Worm (Caenorhabditis elegans) whole organism, young adult: Measurements from ENCODE around the gene nhr-269.

Experiments
- B0035.1 ChIP-seq: sonication (generic microtip); optimal IDR thresholded peaks from 2 replicates; lab custom pipeline; 2016; ENCODE audit warnings: missing genetic modification characterization, mild to moderate bottlenecking, missing compliant biosample characterization, missing genotype, missing genetic modification reagents
- C06A6.2 ChIP-seq: fragments of 200-800 bp; sonication (Bioruptor generic); conservative IDR thresholded peaks from 2 replicates; pipeline ENCODE4 v1.3.6; 2022; ENCODE audit warnings: missing genetic modification characterization, missing compliant biosample characterization
- C17E4.6 ChIP-seq: fragments of 200-800 bp; sonication (Bioruptor generic); IDR thresholded peaks from 2 replicates; pipeline ENCODE4 v1.3.6; 2022; ENCODE audit warnings: missing genetic modification reagents, missing genetic modification characterization, missing compliant biosample characterization
- F49E8.2 ChIP-seq: sonication (generic microtip); optimal IDR thresholded peaks from 3 replicates; lab custom pipeline; 2017; ENCODE audit warnings: missing genetic modification characterization, mild to moderate bottlenecking, missing compliant biosample characterization, antibody characterized with exemption, moderate library complexity; ENCODE audit not compliant: insufficient read depth
- F52B5.7 ChIP-seq: sonication (generic microtip); optimal IDR thresholded peaks from 2 replicates; lab custom pipeline; 2016; ENCODE audit warnings: mild to moderate bottlenecking, missing genetic modification characterization, missing compliant biosample characterization
- F57C9.4 ChIP-seq: sonication (generic microtip); optimal IDR thresholded peaks from 2 replicates; lab custom pipeline; 2017; ENCODE audit warnings: mild to moderate bottlenecking, missing genetic modification characterization, missing compliant biosample characterization
- T26A5.8 ChIP-seq: sonication (generic microtip); optimal IDR thresholded peaks from 2 replicates; lab custom pipeline; 2016; ENCODE audit warnings: missing genetic modification characterization, missing compliant biosample characterization
- Y53F4B.3 ChIP-seq: fragments of 200-800 bp; sonication (Bioruptor generic); IDR thresholded peaks from 2 replicates; pipeline ENCODE4 v1.3.6; 2022; ENCODE audit warnings: missing genetic modification reagents, missing genetic modification characterization, missing compliant biosample characterization
- Y53G8AR.9 ChIP-seq: fragments of 200-800 bp; sonication (Bioruptor generic); conservative IDR thresholded peaks from 2 replicates; pipeline ENCODE4 v1.3.6; 2022; ENCODE audit warnings: missing genetic modification reagents, missing genetic modification characterization, missing compliant biosample characterization
- Y67H2A.10 ChIP-seq: fragments of 200-800 bp; sonication (Bioruptor generic); conservative IDR thresholded peaks from 2 replicates; pipeline ENCODE4 v1.3.6; 2022; ENCODE audit warnings: missing genetic modification reagents, missing genetic modification characterization, missing compliant biosample characterization
- Y95B8A.8 ChIP-seq: fragments of 200-800 bp; sonication (Bioruptor generic); IDR thresholded peaks from 2 replicates; pipeline ENCODE4 v1.3.6; 2022; ENCODE audit warnings: missing genetic modification reagents, missing genetic modification characterization, missing compliant biosample characterization
- akir-1 ChIP-seq: fragments of 200-800 bp; sonication (Bioruptor generic); optimal IDR thresholded peaks from 2 replicates; lab custom pipeline; 2018; ENCODE audit warnings: mild to moderate bottlenecking, missing genetic modification characterization, moderate library complexity, missing compliant biosample characterization
- ama-1 ChIP-seq, 3 experiments: fragments of 150-350 bp in 1 of 3; sonication (generic microtip) in 2 of 3; optimal IDR thresholded peaks; 2 replicates each; lab custom pipeline; 2014 to 2018; ENCODE audit warnings: missing biosample characterization in 2 of 3, missing genetic modification characterization in 2 of 3, missing genetic modification reagents in 2 of 3
- aptf-3 ChIP-seq: fragments of 200-800 bp; sonication (Bioruptor generic); IDR thresholded peaks from 2 replicates; pipeline ENCODE4 v1.3.6; 2022; ENCODE audit warnings: missing genetic modification characterization, missing compliant biosample characterization
- attf-3 ChIP-seq: fragments of 200-800 bp; sonication (Bioruptor generic); conservative IDR thresholded peaks from 2 replicates; pipeline ENCODE4 v1.3.6; 2022; ENCODE audit warnings: missing genetic modification reagents, missing genetic modification characterization, missing compliant biosample characterization
- cebp-1 ChIP-seq, 2 experiments: fragments of 200-800 bp in 1 of 2; sonication (Bioruptor generic) in 1 of 2; sonication (generic microtip) in 1 of 2; IDR thresholded peaks in 1 of 2; optimal IDR thresholded peaks in 1 of 2; 2 replicates each; pipeline versions ENCODE4 v1.3.6 to Lab custom; 2017 to 2022; ENCODE audit warnings: missing compliant biosample characterization in 2 of 2, missing genetic modification characterization in 2 of 2, mild to moderate bottlenecking in 1 of 2, missing genetic modification reagents in 1 of 2, moderate library complexity in 1 of 2
- cebp-2 ChIP-seq: fragments of 200-800 bp; sonication (Bioruptor generic); IDR thresholded peaks from 2 replicates; pipeline ENCODE4 v1.3.6; 2022; ENCODE audit warnings: missing genetic modification characterization, missing compliant biosample characterization
- ceh-79 ChIP-seq: sonication (generic microtip); optimal IDR thresholded peaks from 2 replicates; lab custom pipeline; 2017; ENCODE audit warnings: mild to moderate bottlenecking, missing genetic modification characterization, missing compliant biosample characterization
- ceh-91 ChIP-seq: fragments of 200-800 bp; sonication (Bioruptor generic); IDR thresholded peaks from 2 replicates; pipeline ENCODE4 v1.3.6; 2022; ENCODE audit warnings: missing genetic modification reagents, missing genetic modification characterization, missing compliant biosample characterization
- dpl-1 ChIP-seq: fragments of 150-350 bp; optimal IDR thresholded peaks from 2 replicates; lab custom pipeline; 2014; ENCODE audit warnings: missing biosample characterization, missing genetic modification reagents, missing genetic modification characterization
- egl-18 ChIP-seq: fragments of 200-800 bp; sonication (Bioruptor generic); IDR thresholded peaks from 2 replicates; pipeline ENCODE4 v1.3.6; 2022; ENCODE audit warnings: missing genetic modification reagents, missing genetic modification characterization, missing compliant biosample characterization
- ekl-4 ChIP-seq: fragments of 200-800 bp; sonication (Bioruptor generic); IDR thresholded peaks from 2 replicates; pipeline ENCODE4 v1.3.6; 2022; ENCODE audit warnings: missing genetic modification reagents, missing genetic modification characterization, missing compliant biosample characterization
- ets-4 ChIP-seq: fragments of 200-800 bp; sonication (Bioruptor generic); optimal IDR thresholded peaks from 2 replicates; lab custom pipeline; 2018; ENCODE audit warnings: mild to moderate bottlenecking, missing genetic modification characterization, missing compliant biosample characterization
- gei-17 ChIP-seq: fragments of 200-800 bp; sonication (Bioruptor generic); optimal IDR thresholded peaks from 2 replicates; lab custom pipeline; 2018; ENCODE audit warnings: mild to moderate bottlenecking, missing genetic modification characterization, missing compliant biosample characterization
- hmg-1.2 ChIP-seq: fragments of 200-800 bp; sonication (Bioruptor generic); IDR thresholded peaks from 2 replicates; pipeline ENCODE4 v1.3.6; 2022; ENCODE audit warnings: missing genetic modification reagents, missing genetic modification characterization, missing compliant biosample characterization
- hmg-20 ChIP-seq: fragments of 200-800 bp; sonication (Bioruptor generic); IDR thresholded peaks from 2 replicates; pipeline ENCODE4 v1.3.6; 2022; ENCODE audit warnings: missing genetic modification reagents, missing genetic modification characterization, missing compliant biosample characterization
- lag-1 ChIP-seq: fragments of 200-800 bp; sonication (Bioruptor generic); IDR thresholded peaks from 2 replicates; pipeline ENCODE4 v1.3.6; 2022; ENCODE audit warnings: missing genetic modification reagents, missing genetic modification characterization, missing compliant biosample characterization
- let-526 ChIP-seq: fragments of 200-800 bp; sonication (Bioruptor generic); IDR thresholded peaks from 2 replicates; pipeline ENCODE4 v1.3.6; 2022; ENCODE audit warnings: missing genetic modification reagents, missing genetic modification characterization, missing compliant biosample characterization
- lin-26 ChIP-seq: fragments of 200-800 bp; sonication (Bioruptor generic); IDR thresholded peaks from 2 replicates; pipeline ENCODE4 v1.3.6; 2022; ENCODE audit warnings: missing genetic modification reagents, missing genetic modification characterization, missing compliant biosample characterization
- lin-54 ChIP-seq: fragments of 200-800 bp; sonication (Bioruptor generic); optimal IDR thresholded peaks from 2 replicates; lab custom pipeline; 2018; ENCODE audit warnings: mild to moderate bottlenecking, missing genetic modification characterization, missing compliant biosample characterization
- lsy-27 ChIP-seq: sonication (generic microtip); optimal IDR thresholded peaks from 2 replicates; lab custom pipeline; 2017; ENCODE audit warnings: missing genetic modification characterization, mild to moderate bottlenecking, missing compliant biosample characterization, antibody characterized with exemption, missing genotype, borderline replicate concordance; ENCODE audit not compliant: insufficient read depth
- madf-10 ChIP-seq: sonication (generic microtip); optimal IDR thresholded peaks from 2 replicates; lab custom pipeline; 2016; ENCODE audit warnings: mild to moderate bottlenecking, missing genetic modification characterization, missing compliant biosample characterization
- mxl-1 ChIP-seq: sonication (generic microtip); optimal IDR thresholded peaks from 2 replicates; lab custom pipeline; 2016; ENCODE audit warnings: missing genetic modification characterization, missing compliant biosample characterization
- nfyb-1 ChIP-seq: fragments of 200-800 bp; sonication (Bioruptor generic); IDR thresholded peaks from 2 replicates; pipeline ENCODE4 v1.3.6; 2022; ENCODE audit warnings: missing genetic modification reagents, missing genetic modification characterization, missing compliant biosample characterization
- nhr-120 ChIP-seq: fragments of 200-800 bp; sonication (Bioruptor generic); IDR thresholded peaks from 2 replicates; pipeline ENCODE4 v1.3.6; 2022; ENCODE audit warnings: missing genetic modification characterization, missing compliant biosample characterization
- nhr-80 ChIP-seq: sonication (generic microtip); optimal IDR thresholded peaks from 2 replicates; lab custom pipeline; 2016; ENCODE audit warnings: missing genetic modification characterization, missing compliant biosample characterization
- nhr-90 ChIP-seq: sonication (generic microtip); optimal IDR thresholded peaks from 2 replicates; lab custom pipeline; 2016; ENCODE audit warnings: missing genotype, mild to moderate bottlenecking, missing genetic modification characterization, missing compliant biosample characterization
- pha-4 ChIP-seq: fragments of 150-350 bp; sonication (generic microtip); optimal IDR thresholded peaks from 2 replicates; lab custom pipeline; 2014; ENCODE audit warnings: missing biosample characterization, missing genetic modification reagents, missing genetic modification characterization
- sdz-38 ChIP-seq: sonication (generic microtip); optimal IDR thresholded peaks from 2 replicates; lab custom pipeline; 2016; ENCODE audit warnings: missing genotype, missing genetic modification characterization, missing compliant biosample characterization
- snpc-1.3 ChIP-seq: sonication (generic microtip); optimal IDR thresholded peaks from 2 replicates; lab custom pipeline; 2017; ENCODE audit warnings: missing genetic modification characterization, mild to moderate bottlenecking, missing compliant biosample characterization, antibody characterized with exemption, moderate library complexity, missing genotype, missing genetic modification reagents; ENCODE audit not compliant: insufficient read depth
- snpc-4 ChIP-seq, 5 experiments: fragments of 150-350 bp in 1 of 5; sonication (generic microtip) in 4 of 5; optimal IDR thresholded peaks; 2 replicates each; lab custom pipeline; 2014 to 2018; ENCODE audit warnings: missing genetic modification characterization in 5 of 5, missing biosample characterization in 3 of 5, antibody characterized with exemption in 2 of 5, mild to moderate bottlenecking in 2 of 5, missing compliant biosample characterization in 2 of 5, missing genotype in 2 of 5, moderate library complexity in 2 of 5, missing genetic modification reagents in 1 of 5
- somi-1 ChIP-seq: fragments of 200-800 bp; sonication (Bioruptor generic); optimal IDR thresholded peaks from 2 replicates; lab custom pipeline; 2018; ENCODE audit warnings: mild to moderate bottlenecking, missing genetic modification characterization, missing compliant biosample characterization
- unc-62 ChIP-seq: fragments of 150-350 bp; optimal IDR thresholded peaks from 2 replicates; lab custom pipeline; 2014; ENCODE audit warnings: missing biosample characterization, missing genetic modification reagents, missing genetic modification characterization
- zim-3 ChIP-seq: sonication (generic microtip); optimal IDR thresholded peaks from 2 replicates; lab custom pipeline; 2017; ENCODE audit warnings: mild to moderate bottlenecking, missing genetic modification characterization, moderate library complexity, missing compliant biosample characterization
- ztf-18 ChIP-seq: sonication (generic microtip); optimal IDR thresholded peaks from 2 replicates; lab custom pipeline; 2016; ENCODE audit warnings: missing genotype, mild to moderate bottlenecking, missing genetic modification characterization, missing compliant biosample characterization
- ztf-25 ChIP-seq: fragments of 200-800 bp; sonication (Bioruptor generic); IDR thresholded peaks from 2 replicates; pipeline ENCODE4 v1.3.6; 2022; ENCODE audit warnings: missing genetic modification reagents, missing genetic modification characterization, missing compliant biosample characterization
- ztf-26 ChIP-seq: sonication (generic microtip); optimal IDR thresholded peaks from 2 replicates; lab custom pipeline; 2017; ENCODE audit warnings: missing genetic modification characterization, missing compliant biosample characterization
- ztf-6 ChIP-seq: fragments of 200-800 bp; sonication (Bioruptor generic); IDR thresholded peaks from 2 replicates; pipeline ENCODE4 v1.3.6; 2022; ENCODE audit warnings: missing genetic modification reagents, missing genetic modification characterization, missing compliant biosample characterization

Gene nhr-269

DNA sequence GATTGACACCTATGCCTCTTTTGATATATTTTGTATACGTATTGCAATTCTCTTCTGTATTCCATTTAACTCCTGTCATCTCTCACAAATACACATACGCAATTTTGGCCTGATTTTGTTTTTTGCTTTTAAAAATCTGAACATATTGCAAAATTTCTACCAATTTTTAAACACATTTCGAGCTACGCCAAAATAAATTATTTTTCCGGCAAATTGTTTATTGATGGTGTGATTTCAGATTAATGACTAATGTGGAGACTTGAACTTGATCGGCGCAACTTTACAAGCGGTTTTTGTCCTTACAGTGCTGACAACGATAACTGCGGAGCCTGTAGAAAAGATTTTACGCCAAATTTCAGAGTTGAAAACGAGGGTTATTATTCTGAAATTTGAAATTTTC, 27.5 kb upstream of the nhr-269 start (continued):
- TF ChIP-seq mxl-1 (tag; lab: Kevin White, UChicago) (no peak), Y53F4B.3 (GFP tag; lab: Robert Waterston, UW) (no peak), ceh-79 (tag; lab: Kevin White, UChicago) (no peak), Y67H2A.10 (no peak), nhr-120 (GFP tag; lab: Robert Waterston, UW) (no peak), nfyb-1 (GFP tag; lab: Robert Waterston, UW) (no peak), unc-62 (no peak), ztf-6 (GFP tag; lab: Robert Waterston, UW) (no peak), F52B5.7 (tag; lab: Kevin White, UChicago) (no peak), nhr-80 (tag; lab: Kevin White, UChicago) (no peak), pha-4 (tag; lab: Kevin White, UChicago) (no peak), hmg-1.2 (no peak; the same call in 1 of the 2 replicates), Y95B8A.8 (GFP tag; lab: Robert Waterston, UW) (peak; percentile 56; the same call in 1 of the 2 replicates), ztf-18 (no peak), lsy-27 (tag; lab: Kevin White, UChicago) (no peak), gei-17 (GFP tag; lab: Kevin White, UChicago) (no peak), ztf-26 (tag; lab: Kevin White, UChicago) (no peak), cebp-1 (GFP tag; IDR thresholded peaks at IDR 0.05; lab: Robert Waterston, UW) (no peak), cebp-1 (tag; optimal IDR thresholded peaks at IDR 0.05; lab: Kevin White, UChicago) (no peak), ekl-4 (peak; percentile 67), attf-3 (GFP tag; lab: Robert Waterston, UW) (no peak), let-526 (GFP tag; lab: Robert Waterston, UW) (no peak), lag-1 (GFP tag; lab: Robert Waterston, UW) (no peak), cebp-2 (GFP tag; lab: Robert Waterston, UW) (no peak), B0035.1 (tag; lab: Kevin White, UChicago) (no peak), F57C9.4 (tag; lab: Kevin White, UChicago) (no peak), ama-1 (optimal IDR thresholded peaks at IDR 0.05; lab: Kevin White, UChicago) (no peak), ama-1 (GFP tag; optimal IDR thresholded peaks at IDR 0.05; lab: Kevin White, UChicago) (peak in 1 of 2 experiments; percentile 28), madf-10 (tag; lab: Kevin White, UChicago) (no peak), snpc-1.3 (no peak), hmg-20 (GFP tag; lab: Robert Waterston, UW) (no peak), Y53G8AR.9 (GFP tag; lab: Robert Waterston, UW) (peak; percentile 75), zim-3 (no peak), egl-18 (GFP tag; lab: Robert Waterston, UW) (0 out of 2 replicates have a peak, but pooled peaks have one; percentile 40), lin-26 (peak; percentile 50; the same call in 1 of the 2 replicates), lin-54 (no peak), ztf-25 (GFP tag; lab: Robert Waterston, UW) (no peak), ets-4 (GFP tag; lab: Kevin White, UChicago) (no peak), sdz-38 (tag; lab: Kevin White, UChicago) (no peak), snpc-4 (GFP tag; optimal IDR thresholded peaks at IDR 0.05; lab: Kevin White, UChicago) (peak; percentile 29), snpc-4 (tag; optimal IDR thresholded peaks at IDR 0.05; lab: Kevin White, UChicago) (no peak), F49E8.2 (tag; lab: Kevin White, UChicago) (peak; percentile 38), aptf-3 (GFP tag; lab: Robert Waterston, UW) (no peak), somi-1 (no peak), dpl-1 (GFP tag; lab: Kevin White, UChicago) (no peak), ceh-91 (GFP tag; lab: Robert Waterston, UW) (no peak), akir-1 (GFP tag; lab: Kevin White, UChicago) (no peak), C17E4.6 (GFP tag; lab: Robert Waterston, UW) (0 out of 2 replicates have a peak, but pooled peaks have one; percentile 12), nhr-90 (no peak), C06A6.2 (GFP tag; lab: Robert Waterston, UW) (no peak), T26A5.8 (tag; lab: Kevin White, UChicago) (no peak)
